Fruit fly (Drosophila melanogaster) whole organism, embryonic: ENCODE results near the gene CG33286.

Experiments
- ATbp ChIP-seq: fragments of 200-800 bp; sonication (Bioruptor generic); optimal IDR thresholded peaks from 2 replicates; lab custom pipeline; 2017; ENCODE audit warnings: missing biosample characterization, mild to moderate bottlenecking, missing genetic modification characterization, missing genetic modification reagents
- Asciz ChIP-seq: fragments of 200-800 bp; sonication (Bioruptor generic); optimal IDR thresholded peaks from 2 replicates; lab custom pipeline; 2017; ENCODE audit warnings: missing biosample characterization, mild to moderate bottlenecking, missing genetic modification characterization, missing genetic modification reagents
- CG1024 ChIP-seq: fragments of 200-800 bp; sonication (Bioruptor generic); IDR thresholded peaks from 2 replicates; pipeline ENCODE4 v1.3.6; 2022; ENCODE audit warnings: missing biosample characterization, missing genetic modification characterization
- CG10366 ChIP-seq: fragments of 200-800 bp; sonication (Bioruptor generic); IDR thresholded peaks from 2 replicates; pipeline ENCODE4 v1.3.6; 2022; ENCODE audit warnings: missing biosample characterization, missing genetic modification characterization
- CG10431 ChIP-seq: fragments of 200-800 bp; sonication (Bioruptor generic); optimal IDR thresholded peaks from 3 replicates; lab custom pipeline; 2018; ENCODE audit warnings: missing biosample characterization, mild to moderate bottlenecking, missing genetic modification characterization
- CG11456 ChIP-seq: fragments of 200-800 bp; sonication (Bioruptor generic); IDR thresholded peaks from 3 replicates; pipeline ENCODE4 v1.3.6; 2022; ENCODE audit warnings: missing biosample characterization, missing genetic modification characterization
- CG11504 ChIP-seq: fragments of 200-800 bp; sonication (Bioruptor generic); optimal IDR thresholded peaks from 3 replicates; lab custom pipeline; 2019; ENCODE audit warnings: missing biosample characterization, mild to moderate bottlenecking, missing genetic modification characterization, moderate library complexity
- CG1832 ChIP-seq: fragments of 200-800 bp; sonication (Bioruptor generic); optimal IDR thresholded peaks from 2 replicates; lab custom pipeline; 2017; ENCODE audit warnings: missing biosample characterization, mild to moderate bottlenecking, missing genetic modification characterization, inconsistent platforms
- CG31388 ChIP-seq: fragments of 200-800 bp; sonication (Bioruptor generic); optimal IDR thresholded peaks from 2 replicates; lab custom pipeline; 2016; ENCODE audit warnings: missing biosample characterization, missing genetic modification characterization
- CG32532 ChIP-seq: fragments of 200-800 bp; sonication (Bioruptor generic); IDR thresholded peaks from 2 replicates; pipeline ENCODE4 v1.3.6; 2022; ENCODE audit warnings: missing biosample characterization, missing genetic modification characterization
- CG3407 ChIP-seq: fragments of 200-800 bp; sonication (Bioruptor generic); optimal IDR thresholded peaks from 2 replicates; lab custom pipeline; 2018; ENCODE audit warnings: missing biosample characterization, mild to moderate bottlenecking, missing genetic modification characterization
- CG8290 ChIP-seq, 3 experiments: fragments of 200-800 bp; sonication (Bioruptor generic); optimal IDR thresholded peaks; 2 replicates each; lab custom pipeline; 2016 to 2019; ENCODE audit warnings: missing biosample characterization in 3 of 3, missing genetic modification characterization in 3 of 3, mild to moderate bottlenecking in 2 of 3, moderate library complexity in 1 of 3
- CkIIα-i1 ChIP-seq: fragments of 200-800 bp; sonication (Bioruptor generic); IDR thresholded peaks from 2 replicates; pipeline ENCODE4 v1.3.6; 2022; ENCODE audit warnings: missing biosample characterization, missing genetic modification characterization
- D19A ChIP-seq: fragments of 200-800 bp; optimal IDR thresholded peaks from 3 replicates; lab custom pipeline; 2019; ENCODE audit warnings: missing biosample characterization, mild to moderate bottlenecking, missing genetic modification characterization, moderate library complexity
- E2f1 ChIP-seq: fragments of 200-800 bp; sonication (Bioruptor generic); IDR thresholded peaks from 2 replicates; pipeline ENCODE4 v1.3.6; 2022; ENCODE audit warnings: missing biosample characterization, missing genetic modification characterization
- HLHmδ ChIP-seq: fragments of 200-800 bp; sonication (Bioruptor generic); optimal IDR thresholded peaks from 2 replicates; lab custom pipeline; 2018; ENCODE audit warnings: missing biosample characterization, mild to moderate bottlenecking, missing genetic modification characterization, moderate library complexity
- Hmr ChIP-seq: fragments of 200-800 bp; sonication (Bioruptor generic); optimal IDR thresholded peaks from 3 replicates; lab custom pipeline; 2017; ENCODE audit warnings: mild to moderate bottlenecking, missing biosample characterization, missing genetic modification reagents, missing genetic modification characterization
- Lpt ChIP-seq: fragments of >200 bp; optimal IDR thresholded peaks from 2 replicates; lab custom pipeline; 2018; ENCODE audit warnings: missing biosample characterization, missing genetic modification characterization
- MTF-1 ChIP-seq: fragments of 200-800 bp; sonication (Bioruptor generic); optimal IDR thresholded peaks from 2 replicates; lab custom pipeline; 2018; ENCODE audit warnings: missing biosample characterization, mild to moderate bottlenecking, missing genetic modification characterization, borderline replicate concordance
- Max ChIP-seq: fragments of 200-800 bp; sonication (Bioruptor generic); optimal IDR thresholded peaks from 2 replicates; lab custom pipeline; 2016; ENCODE audit warnings: missing biosample characterization, mild to moderate bottlenecking, missing genetic modification characterization
- NFAT ChIP-seq: fragments of 200-800 bp; sonication (Bioruptor generic); IDR thresholded peaks from 2 replicates; pipeline ENCODE4 v1.3.6; 2022; ENCODE audit warnings: missing biosample characterization, missing genetic modification characterization
- Oli ChIP-seq: fragments of 200-800 bp; sonication (Bioruptor generic); optimal IDR thresholded peaks from 2 replicates; lab custom pipeline; 2018; ENCODE audit warnings: missing biosample characterization, mild to moderate bottlenecking, missing genetic modification characterization, moderate library complexity
- TFAM ChIP-seq: fragments of 200-800 bp; sonication (Bioruptor generic); optimal IDR thresholded peaks from 2 replicates; lab custom pipeline; 2017; ENCODE audit warnings: missing biosample characterization, missing genetic modification characterization, inconsistent platforms
- Xrp1 ChIP-seq: fragments of 200-800 bp; sonication (Bioruptor generic); IDR thresholded peaks from 2 replicates; pipeline ENCODE4 v1.3.6; 2022; ENCODE audit warnings: missing biosample characterization, missing genetic modification characterization
- aop ChIP-seq: fragments of 200-800 bp; sonication (Bioruptor generic); IDR thresholded peaks from 2 replicates; pipeline ENCODE4 v1.3.6; 2022; ENCODE audit warnings: missing biosample characterization, missing genetic modification characterization
- ara ChIP-seq: fragments of 200-800 bp; sonication (Bioruptor generic); IDR thresholded peaks from 2 replicates; pipeline ENCODE4 v1.3.6; 2022; ENCODE audit warnings: missing biosample characterization, missing genetic modification characterization
- ci ChIP-seq: fragments of 200-800 bp; sonication (Bioruptor generic); IDR thresholded peaks from 3 replicates; pipeline ENCODE4 v1.3.6; 2022; ENCODE audit warnings: missing biosample characterization, missing genetic modification characterization
- eve ChIP-seq, 2 experiments: fragments of >200 bp; optimal IDR thresholded peaks; 2 replicates each; lab custom pipeline; 2017; ENCODE audit warnings: missing biosample characterization in 2 of 2, missing genetic modification characterization in 2 of 2
- fd64A ChIP-seq: fragments of 200-800 bp; sonication (Bioruptor generic); optimal IDR thresholded peaks from 3 replicates; lab custom pipeline; 2018; ENCODE audit warnings: missing biosample characterization, mild to moderate bottlenecking, missing genetic modification characterization
- fd96Cb ChIP-seq: fragments of 200-800 bp; sonication (Bioruptor generic); optimal IDR thresholded peaks from 2 replicates; lab custom pipeline; 2018; ENCODE audit warnings: missing biosample characterization, mild to moderate bottlenecking, missing genetic modification characterization, moderate library complexity
- ftz-f1 ChIP-seq: fragments of 200-800 bp; sonication (Bioruptor generic); optimal IDR thresholded peaks from 2 replicates; lab custom pipeline; 2016; ENCODE audit warnings: missing biosample characterization, missing genetic modification characterization
- kni ChIP-seq: fragments of 200-800 bp; sonication (Bioruptor generic); optimal IDR thresholded peaks from 3 replicates; lab custom pipeline; 2017; ENCODE audit warnings: mild to moderate bottlenecking, missing biosample characterization, missing genetic modification reagents, missing genetic modification characterization
- mam ChIP-seq: fragments of 200-800 bp; sonication (Bioruptor generic); optimal IDR thresholded peaks from 3 replicates; lab custom pipeline; 2016; ENCODE audit warnings: missing biosample characterization, missing genetic modification characterization
- nom ChIP-seq: fragments of 200-800 bp; sonication (Bioruptor generic); optimal IDR thresholded peaks from 2 replicates; lab custom pipeline; 2017; ENCODE audit warnings: missing biosample characterization, missing genetic modification characterization, mild to moderate bottlenecking, moderate library complexity, missing genetic modification reagents
- oc ChIP-seq: fragments of 200-800 bp; sonication (Bioruptor generic); optimal IDR thresholded peaks from 2 replicates; lab custom pipeline; 2018; ENCODE audit warnings: missing biosample characterization, mild to moderate bottlenecking, missing genetic modification characterization, moderate library complexity
- otp ChIP-seq: fragments of 200-800 bp; sonication (Bioruptor generic); IDR thresholded peaks from 3 replicates; pipeline ENCODE4, ENCODE4 v1.3.6; 2022; ENCODE audit warnings: missing biosample characterization, missing genetic modification characterization
- peb ChIP-seq: fragments of 200-800 bp; sonication (Bioruptor generic); IDR thresholded peaks from 2 replicates; pipeline ENCODE4 v1.3.6; 2022; ENCODE audit warnings: missing biosample characterization, missing genetic modification characterization
- salm ChIP-seq: fragments of 200-800 bp; sonication (Bioruptor generic); optimal IDR thresholded peaks from 2 replicates; lab custom pipeline; 2018; ENCODE audit warnings: missing biosample characterization, mild to moderate bottlenecking, missing genetic modification characterization
- stc ChIP-seq: fragments of 200-800 bp; sonication (Bioruptor generic); IDR thresholded peaks from 2 replicates; pipeline ENCODE4 v1.3.6; 2022; ENCODE audit warnings: missing biosample characterization, missing genetic modification characterization
- wek ChIP-seq: fragments of 200-800 bp; sonication (Bioruptor generic); optimal IDR thresholded peaks from 3 replicates; lab custom pipeline; 2018; ENCODE audit warnings: missing biosample characterization, mild to moderate bottlenecking, missing genetic modification characterization, moderate library complexity

Gene CG33286

dm6 chr3L:20976967-20977720, 2.6 kb upstream of the CG33286 start (continued):
- TF ChIP-seq CG31388 (GFP tag; lab: Kevin White, UChicago) (no peak), MTF-1 (no peak), salm (no peak), fd96Cb (tag; lab: Kevin White, UChicago) (peak; percentile 24), CG10366 (GFP tag; lab: Robert Waterston, UW) (no peak), Hmr (GFP tag; lab: Kevin White, UChicago) (no peak), D19A (tag; lab: Kevin White, UChicago) (peak; percentile 72), Lpt (no peak), TFAM (GFP tag; lab: Kevin White, UChicago) (no peak), CG8290 (GFP tag; optimal IDR thresholded peaks at IDR 0.05; lab: Kevin White, UChicago) (no peak), CG8290 (tag; optimal IDR thresholded peaks at IDR 0.05; lab: Kevin White, UChicago) (no peak), nom (GFP tag; lab: Kevin White, UChicago) (no peak), CG11456 (GFP tag; lab: Robert Waterston, UW) (no peak), CkIIα-i1 (GFP tag; lab: Robert Waterston, UW) (no peak), Oli (tag; lab: Kevin White, UChicago) (peak; percentile 20)

DNA sequence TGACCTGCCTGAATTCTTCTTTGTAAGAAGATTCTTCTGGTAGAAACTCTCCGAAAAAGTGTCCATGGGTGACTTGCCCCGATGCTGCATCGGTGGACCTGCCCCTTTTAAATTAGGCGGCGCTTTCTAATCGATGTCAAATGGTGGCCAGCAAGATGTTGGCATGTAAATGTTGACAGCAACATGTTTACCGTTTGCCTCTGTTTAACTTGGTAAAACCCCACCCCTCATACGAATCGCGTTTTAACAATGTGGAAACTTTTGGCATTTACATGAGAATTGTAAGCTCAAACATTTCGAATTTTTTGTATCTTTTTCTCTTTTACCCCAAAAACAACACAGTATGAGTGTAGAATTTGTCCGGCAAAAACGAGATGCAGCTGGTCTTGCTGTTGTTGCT, 1.9 kb upstream of the CG33286 start:
- peak; percentile 19 for TF ChIP-seq oc (tag; lab: Kevin White, UChicago)
- TF ChIP-seq CG3407 (GFP tag; lab: Kevin White, UChicago) = peak; percentile 13
- no peak for TF ChIP-seq mam
- TF ChIP-seq otp (GFP tag; lab: Robert Waterston, UW) = 0 out of 3 replicates have a peak, but pooled peaks have one; percentile 16
- TF ChIP-seq CG11504 = peak; percentile 96
- TF ChIP-seq CG32532 = no peak
- TF ChIP-seq kni (GFP tag; lab: Kevin White, UChicago) = peak; percentile 40
- TF ChIP-seq eve (GFP tag; optimal IDR thresholded peaks at IDR 0.05; lab: Kevin White, UChicago) = peak in 1 of 2 experiments; percentile 3
- TF ChIP-seq CG1832 (GFP tag; lab: Kevin White, UChicago) = no peak
- no peak for TF ChIP-seq Max
- TF ChIP-seq NFAT (GFP tag; lab: Robert Waterston, UW) = no peak
- TF ChIP-seq ATbp (GFP tag; lab: Kevin White, UChicago) = peak; percentile 14
- 0 out of 2 replicates have a peak, but pooled peaks have one; percentile 24 for TF ChIP-seq Xrp1 (GFP tag; lab: Robert Waterston, UW)
- 0 out of 2 replicates have a peak, but pooled peaks have one; percentile 5 for TF ChIP-seq stc (GFP tag; lab: Robert Waterston, UW)
- 0 out of 2 replicates have a peak, but pooled peaks have one; percentile 20 for TF ChIP-seq ara (GFP tag; lab: Robert Waterston, UW)
- TF ChIP-seq HLHmδ (GFP tag; lab: Kevin White, UChicago) = peak; percentile 12
- TF ChIP-seq ci = peak; percentile 37; the same call in 1 of the 3 replicates
- 0 out of 2 replicates have a peak, but pooled peaks have one; percentile 19 for TF ChIP-seq CG1024 (GFP tag; lab: Robert Waterston, UW)
- peak; percentile 9 for TF ChIP-seq CG10431 (GFP tag; lab: Kevin White, UChicago)
- no peak for TF ChIP-seq E2f1 (GFP tag; lab: Robert Waterston, UW)
- TF ChIP-seq ftz-f1 = no peak
- no peak for TF ChIP-seq aop (GFP tag; lab: Robert Waterston, UW)
- peak; percentile 31 for TF ChIP-seq fd64A
- TF ChIP-seq peb (GFP tag; lab: Robert Waterston, UW) = no peak
- TF ChIP-seq Asciz = peak; percentile 15
- peak; percentile 21 for TF ChIP-seq wek
